Fruit fly (Drosophila melanogaster): ENCODE measurements around the gene myo.

DNA sequence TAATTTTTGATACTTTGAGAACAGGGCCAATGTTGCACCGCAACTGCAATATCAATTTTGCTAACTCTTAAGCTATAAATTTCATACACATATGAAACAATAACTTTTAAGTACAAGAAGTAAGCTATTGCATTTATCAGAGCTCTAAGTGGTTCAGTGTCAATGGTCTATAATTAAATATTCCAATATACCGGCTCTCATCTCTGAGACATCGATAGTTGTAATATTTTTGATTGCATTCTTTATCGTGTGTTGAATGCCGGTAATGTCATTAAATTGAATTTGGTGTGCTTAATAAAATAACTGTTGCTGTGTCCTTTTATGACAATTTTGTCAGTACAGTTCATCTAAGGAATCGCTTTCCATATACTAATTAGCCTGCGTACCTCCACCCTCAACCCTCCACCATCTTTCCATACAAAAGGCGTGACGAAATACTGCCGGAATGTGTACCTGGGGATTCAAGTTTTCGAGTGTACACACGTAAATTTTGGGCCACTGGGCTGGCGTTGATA, 24.9 kb downstream of the myo start, which contains the start of gene CG11360:
- no peak for TF ChIP-seq usp (GFP tag; optimal IDR thresholded peaks at IDR 0.05)
- no peak for TF ChIP-seq psq (optimal IDR thresholded peaks at IDR 0.05)

Data from whole organism.